Fruit fly (Drosophila melanogaster): Measurements from ENCODE around the gene bard.

The bard gene

dm6 chr3R:18125023-18125630, 44.3 kb downstream of the bard start (continued):
- TF ChIP-seq CG16863 (GFP tag; optimal IDR thresholded peaks at IDR 0.05): peak; percentile 71
- peak; percentile 77 for TF ChIP-seq CG11560 (tag; IDR thresholded peaks at IDR 0.05)
- TF ChIP-seq CG2129 (GFP tag; IDR thresholded peaks at IDR 0.05; ENCODE audit: partially characterized antibody): no peak
- peak; percentile 37 for TF ChIP-seq gcm2 (GFP tag; optimal IDR thresholded peaks at IDR 0.05)
- TF ChIP-seq crc (GFP tag; optimal IDR thresholded peaks at IDR 0.05): peak; percentile 61
- peak; percentile 72 for TF ChIP-seq bab2 (GFP tag; optimal IDR thresholded peaks at IDR 0.05)
- TF ChIP-seq CG4617 (GFP tag; optimal IDR thresholded peaks at IDR 0.05; ENCODE audit: borderline replicate concordance): peak; percentile 17
- TF ChIP-seq MESR4 (GFP tag; optimal IDR thresholded peaks at IDR 0.05): no peak
- TF ChIP-seq lola (GFP tag; optimal IDR thresholded peaks at IDR 0.05): peak in 1 of 3 experiments; percentile 48
- TF ChIP-seq sima (GFP tag; optimal IDR thresholded peaks at IDR 0.05): no peak
- TF ChIP-seq CG33213 (GFP tag; optimal IDR thresholded peaks at IDR 0.05): peak; percentile 77
- no peak for TF ChIP-seq CG17359 (tag; optimal IDR thresholded peaks at IDR 0.05)
- TF ChIP-seq CG11247 (GFP tag; IDR thresholded peaks at IDR 0.05): peak; percentile 92
- no peak for TF ChIP-seq Asciz (GFP tag; optimal IDR thresholded peaks at IDR 0.05)
- no peak for TF ChIP-seq nerfin-1 (tag; optimal IDR thresholded peaks at IDR 0.05)
- TF ChIP-seq zfh1 (GFP tag; IDR thresholded peaks at IDR 0.05): peak; percentile 96
- TF ChIP-seq Camta (GFP tag; optimal IDR thresholded peaks at IDR 0.05): peak; percentile 80
- TF ChIP-seq Mad (GFP tag; optimal IDR thresholded peaks at IDR 0.05): peak; percentile 41
- no peak for TF ChIP-seq eve (GFP tag; optimal IDR thresholded peaks at IDR 0.05)
- peak; percentile 91 for TF ChIP-seq CG9932 (GFP tag; IDR thresholded peaks at IDR 0.05)
- TF ChIP-seq Neu2 (GFP tag; optimal IDR thresholded peaks at IDR 0.05; ENCODE audit: borderline replicate concordance): peak; percentile 49
- peak; percentile 86 for TF ChIP-seq CG7372 (GFP tag; IDR thresholded peaks at IDR 0.05)
- peak; percentile 71 for TF ChIP-seq Ets97D (GFP tag; optimal IDR thresholded peaks at IDR 0.05)
- no peak for TF ChIP-seq CG8478 (optimal IDR thresholded peaks at IDR 0.05)
- peak; percentile 73; the same call in 1 of the 2 replicates for TF ChIP-seq CG17612 (GFP tag; IDR thresholded peaks at IDR 0.05)
- no peak for TF ChIP-seq tna (GFP tag; IDR thresholded peaks at IDR 0.05; ENCODE audit: partially characterized antibody)
- TF ChIP-seq CG9727 (GFP tag; optimal IDR thresholded peaks at IDR 0.05): peak; percentile 82
- peak; percentile 50; the same call in 1 of the 2 replicates for TF ChIP-seq CG5953 (GFP tag; IDR thresholded peaks at IDR 0.05)
- peak; percentile 80 for TF ChIP-seq ap (GFP tag; IDR thresholded peaks at IDR 0.05)
- TF ChIP-seq pfk (GFP tag; optimal IDR thresholded peaks at IDR 0.05): no peak
- peak; percentile 86 for TF ChIP-seq gsb (GFP tag; IDR thresholded peaks at IDR 0.05)
- no peak for TF ChIP-seq lov (optimal IDR thresholded peaks at IDR 0.05)
- TF ChIP-seq lov (GFP tag; IDR thresholded peaks at IDR 0.05): peak; percentile 97
- no peak for TF ChIP-seq Max (GFP tag; optimal IDR thresholded peaks at IDR 0.05)
- TF ChIP-seq shn (GFP tag; optimal IDR thresholded peaks at IDR 0.05): peak; percentile 69
- peak; percentile 76 for TF ChIP-seq CG32767 (GFP tag; IDR thresholded peaks at IDR 0.05)
- TF ChIP-seq MBD-R2 (GFP tag; IDR thresholded peaks at IDR 0.05): peak; percentile 64; the same call in 1 of the 2 replicates
- TF ChIP-seq Hand (GFP tag; optimal IDR thresholded peaks at IDR 0.05): no peak
- no peak for TF ChIP-seq h (optimal IDR thresholded peaks at IDR 0.05)
- TF ChIP-seq NK7.1 (GFP tag; optimal IDR thresholded peaks at IDR 0.05): peak; percentile 64
- peak; percentile 75 to 83 for TF ChIP-seq chif (GFP tag; optimal IDR thresholded peaks at IDR 0.05)
- TF ChIP-seq CG8290 (GFP tag; optimal IDR thresholded peaks at IDR 0.05): peak; percentile 57
- TF ChIP-seq CG8290 (tag; optimal IDR thresholded peaks at IDR 0.05): peak in 1 of 2 experiments; percentile 80
- peak; percentile 96 for TF ChIP-seq CG14441 (GFP tag; IDR thresholded peaks at IDR 0.05)
- peak; percentile 44; the same call in 1 of the 2 replicates for TF ChIP-seq Dip2 (GFP tag; IDR thresholded peaks at IDR 0.05)
- TF ChIP-seq lmd (GFP tag; IDR thresholded peaks at IDR 0.05): peak; percentile 95
- peak; percentile 86 for TF ChIP-seq klu (GFP tag; IDR thresholded peaks at IDR 0.05)
- peak; percentile 52 for TF ChIP-seq ewg (GFP tag; optimal IDR thresholded peaks at IDR 0.05)
- peak; percentile 9 for TF ChIP-seq odd (GFP tag; optimal IDR thresholded peaks at IDR 0.05)
- no peak for TF ChIP-seq CG6654 (GFP tag; optimal IDR thresholded peaks at IDR 0.05)
- no peak for TF ChIP-seq cad (GFP tag; optimal IDR thresholded peaks at IDR 0.05)
- peak; percentile 60 for TF ChIP-seq maf-S (GFP tag; optimal IDR thresholded peaks at IDR 0.05)

Measured in whole organism, embryonic.